Fruit fly (Drosophila melanogaster): ENCODE results near the gene Or85d.

Or85d gene

dm6 chr3R:8517752-8518185 lies 34.6 kb upstream of the Or85d start, which contains the start of gene CG11737 (continued):
- TF ChIP-seq Ets97D (GFP tag; optimal IDR thresholded peaks at IDR 0.05) (peak; percentile 20), CoRest (tag; optimal IDR thresholded peaks at IDR 0.05) (no peak), Pdp1 (GFP tag; optimal IDR thresholded peaks at IDR 0.05) (no peak), luna (GFP tag; optimal IDR thresholded peaks at IDR 0.05) (no peak), CG15073 (GFP tag; optimal IDR thresholded peaks at IDR 0.05) (no peak), ac (GFP tag; optimal IDR thresholded peaks at IDR 0.05) (no peak), CG18619 (GFP tag; optimal IDR thresholded peaks at IDR 0.05) (no peak), Deaf1 (tag; optimal IDR thresholded peaks at IDR 0.05) (no peak), wor (GFP tag; IDR thresholded peaks at IDR 0.05) (no peak), dmrt11E (tag; optimal IDR thresholded peaks at IDR 0.05) (no peak), cwo (GFP tag; optimal IDR thresholded peaks at IDR 0.05) (no peak), chm (GFP tag; IDR thresholded peaks at IDR 0.05) (no peak), CG12155 (GFP tag; optimal IDR thresholded peaks at IDR 0.05) (no peak), CG11560 (tag; IDR thresholded peaks at IDR 0.05) (no peak), croc (GFP tag; conservative IDR thresholded peaks at IDR 0.05) (no peak), Atf-2 (GFP tag; optimal IDR thresholded peaks at IDR 0.05) (no peak), CG8359 (GFP tag; optimal IDR thresholded peaks at IDR 0.05; ENCODE audit: borderline replicate concordance) (no peak), Usf (GFP tag; optimal IDR thresholded peaks at IDR 0.05) (no peak), CG7786 (GFP tag; optimal IDR thresholded peaks at IDR 0.05) (no peak), D (optimal IDR thresholded peaks at IDR 0.05) (no peak), D (GFP tag; optimal IDR thresholded peaks at IDR 0.05) (no peak), Dbx (GFP tag; IDR thresholded peaks at IDR 0.05) (no peak), bsh (GFP tag; optimal IDR thresholded peaks at IDR 0.05) (no peak), oc (tag; optimal IDR thresholded peaks at IDR 0.05) (no peak), tx (GFP tag; optimal IDR thresholded peaks at IDR 0.05) (no peak), ase (GFP tag; IDR thresholded peaks at IDR 0.05) (no peak), CG12769 (tag; optimal IDR thresholded peaks at IDR 0.05) (peak; percentile 13), CG7987 (GFP tag; optimal IDR thresholded peaks at IDR 0.05) (no peak), HLH3B (GFP tag; IDR thresholded peaks at IDR 0.05) (no peak), CG11456 (GFP tag; IDR thresholded peaks at IDR 0.05) (no peak), CG10267 (tag; optimal IDR thresholded peaks at IDR 0.05) (no peak), CG8089 (GFP tag; optimal IDR thresholded peaks at IDR 0.05) (no peak), ewg (GFP tag; optimal IDR thresholded peaks at IDR 0.05) (no peak), Lim3 (GFP tag; IDR thresholded peaks at IDR 0.05) (no peak), trem (tag; optimal IDR thresholded peaks at IDR 0.05) (peak; percentile 36), CG4730 (GFP tag; IDR thresholded peaks at IDR 0.05) (no peak), otp (GFP tag; IDR thresholded peaks at IDR 0.05) (no peak), slp2 (GFP tag; optimal IDR thresholded peaks at IDR 0.05) (no peak), br (optimal IDR thresholded peaks at IDR 0.05) (no peak), hb (GFP tag; IDR thresholded peaks at IDR 0.05; ENCODE audit: partially characterized antibody) (peak; percentile 71), Mrtf (GFP tag; IDR thresholded peaks at IDR 0.05) (no peak), cas (GFP tag; IDR thresholded peaks at IDR 0.05) (no peak), en (GFP tag; optimal IDR thresholded peaks at IDR 0.05) (no peak), sisA (GFP tag; IDR thresholded peaks at IDR 0.05) (no peak), yki (optimal IDR thresholded peaks at IDR 0.05) (no peak), CG1602 (GFP tag; optimal IDR thresholded peaks at IDR 0.05) (no peak), CG9437 (GFP tag; optimal IDR thresholded peaks at IDR 0.05) (no peak), CG42726 (GFP tag; IDR thresholded peaks at IDR 0.05; ENCODE audit: partially characterized antibody) (peak; percentile 76), CG32767 (GFP tag; IDR thresholded peaks at IDR 0.05) (no peak), CG10959 (GFP tag; IDR thresholded peaks at IDR 0.05) (no peak), ems (GFP tag; optimal IDR thresholded peaks at IDR 0.05) (no peak), run (tag; optimal IDR thresholded peaks at IDR 0.05) (no peak), CG4707 (GFP tag; optimal IDR thresholded peaks at IDR 0.05) (no peak)

Data from whole organism, embryonic.